Fruit fly (Drosophila melanogaster) whole organism, wandering third instar larva: ENCODE results near the gene Had1.

Experiments used
- Abd-B ChIP-seq: fragments of >200 bp; optimal IDR thresholded peaks from 2 replicates; lab custom pipeline; 2017; ENCODE audit warnings: missing biosample characterization, missing genetic modification characterization
- CG32264 ChIP-seq: fragments of 200-800 bp; sonication (Bioruptor generic); optimal IDR thresholded peaks from 2 replicates; lab custom pipeline; 2016; ENCODE audit warnings: missing biosample characterization, missing genetic modification characterization
- CG9705 ChIP-seq: fragments of 200-800 bp; sonication (Bioruptor generic); optimal IDR thresholded peaks from 2 replicates; lab custom pipeline; 2018; ENCODE audit warnings: missing biosample characterization, mild to moderate bottlenecking, missing genetic modification characterization
- CrebA ChIP-seq: fragments of 200-800 bp; sonication (Bioruptor generic); optimal IDR thresholded peaks from 2 replicates; lab custom pipeline; 2016; ENCODE audit warnings: missing biosample characterization, mild to moderate bottlenecking, missing genetic modification characterization, borderline replicate concordance
- Dfd ChIP-seq: fragments of >200 bp; optimal IDR thresholded peaks from 2 replicates; lab custom pipeline; 2017; ENCODE audit warnings: missing biosample characterization, missing genetic modification characterization
- Dif ChIP-seq: fragments of 200-275, 200-300 bp; sonication (Bioruptor generic); optimal IDR thresholded peaks from 2 replicates; lab custom pipeline; 2018; ENCODE audit warnings: missing biosample characterization, missing genetic modification characterization; ENCODE audit not compliant: partially characterized antibody
- GATAd ChIP-seq: sonication (Bioruptor generic); optimal IDR thresholded peaks from 2 replicates; lab custom pipeline; 2016; ENCODE audit warnings: missing biosample characterization, missing genetic modification characterization
- HLH106 ChIP-seq: fragments of 200-800 bp; optimal IDR thresholded peaks from 3 replicates; lab custom pipeline; 2019; ENCODE audit warnings: missing biosample characterization, mild to moderate bottlenecking, missing genetic modification characterization, moderate library complexity
- Hnf4 ChIP-seq: fragments of 200-800 bp; sonication (Bioruptor generic); optimal IDR thresholded peaks from 2 replicates; lab custom pipeline; 2016; ENCODE audit warnings: missing biosample characterization, mild to moderate bottlenecking, missing genetic modification characterization
- Hr78 ChIP-seq: fragments of >200 bp; optimal IDR thresholded peaks from 2 replicates; lab custom pipeline; 2017; ENCODE audit warnings: missing biosample characterization, missing genetic modification characterization
- Hr83 ChIP-seq: fragments of 200-300 bp; sonication (Bioruptor generic); optimal IDR thresholded peaks from 2 replicates; lab custom pipeline; 2016; ENCODE audit warnings: missing biosample characterization, mild to moderate bottlenecking, missing genetic modification characterization, moderate library complexity; ENCODE audit not compliant: poor library complexity, severe bottlenecking
- Jra ChIP-seq: sonication (Bioruptor generic); optimal IDR thresholded peaks from 2 replicates; lab custom pipeline; 2016; ENCODE audit warnings: missing biosample characterization, missing genetic modification characterization
- Mio ChIP-seq: sonication (Bioruptor generic); optimal IDR thresholded peaks from 2 replicates; lab custom pipeline; 2016; ENCODE audit warnings: missing biosample characterization, missing genetic modification characterization
- Myc ChIP-seq: fragments of >200 bp; optimal IDR thresholded peaks from 2 replicates; lab custom pipeline; 2017
- N ChIP-seq: fragments of >200 bp; optimal IDR thresholded peaks from 2 replicates; lab custom pipeline; 2018; ENCODE audit warnings: missing biosample characterization, missing external identifiers, missing genetic modification characterization
- OdsH ChIP-seq: fragments of 200-800 bp; sonication (Bioruptor generic); optimal IDR thresholded peaks from 2 replicates; lab custom pipeline; 2016; ENCODE audit warnings: missing biosample characterization, mild to moderate bottlenecking, missing genetic modification characterization
- Rel ChIP-seq, 2 experiments: fragments of 200-800 bp; sonication (Bioruptor generic) in 1 of 2; optimal IDR thresholded peaks; 2 replicates in 1 of 2; 3 replicates in 1 of 2; lab custom pipeline; 2016 to 2019; ENCODE audit warnings: mild to moderate bottlenecking in 2 of 2, missing biosample characterization in 2 of 2, missing genetic modification characterization in 2 of 2, moderate library complexity in 1 of 2
- Sp1 ChIP-seq: fragments of 200-800 bp; sonication (Bioruptor generic); optimal IDR thresholded peaks from 3 replicates; lab custom pipeline; 2019; ENCODE audit warnings: missing biosample characterization, mild to moderate bottlenecking, missing genetic modification characterization, moderate library complexity
- Vsx2 ChIP-seq: fragments of 200-300, 225-300 bp; sonication (Bioruptor generic); optimal IDR thresholded peaks from 2 replicates; lab custom pipeline; 2018; ENCODE audit warnings: missing biosample characterization, missing genetic modification characterization; ENCODE audit not compliant: partially characterized antibody
- br ChIP-seq: fragments of 200-800 bp; sonication (Bioruptor generic); optimal IDR thresholded peaks from 2 replicates; lab custom pipeline; 2016; ENCODE audit warnings: missing biosample characterization, missing genetic modification characterization
- brk ChIP-seq: fragments of 200-800 bp; sonication (Bioruptor generic); optimal IDR thresholded peaks from 2 replicates; lab custom pipeline; 2016; ENCODE audit warnings: missing biosample characterization, mild to moderate bottlenecking, missing genetic modification characterization
- dl ChIP-seq, 2 experiments: fragments of 175-275, 200-275 bp in 1 of 2; fragments of 200-275 bp in 1 of 2; sonication (Bioruptor generic); optimal IDR thresholded peaks; lab custom pipeline; 2018; ENCODE audit warnings: mild to moderate bottlenecking in 2 of 2, missing biosample characterization in 2 of 2, missing genetic modification characterization in 2 of 2, moderate library complexity in 2 of 2; ENCODE audit not compliant: partially characterized antibody in 2 of 2, insufficient read depth in 1 of 2
- dmrt93B ChIP-seq: fragments of 200-800 bp; sonication (Bioruptor generic); optimal IDR thresholded peaks from 2 replicates; lab custom pipeline; 2018; ENCODE audit warnings: missing biosample characterization, mild to moderate bottlenecking, missing genetic modification characterization
- dsf ChIP-seq: sonication (Bioruptor generic); optimal IDR thresholded peaks from 2 replicates; lab custom pipeline; 2016; ENCODE audit warnings: missing biosample characterization, missing genetic modification characterization, borderline replicate concordance
- ey ChIP-seq: fragments of 200-800 bp; sonication (Bioruptor generic); optimal IDR thresholded peaks from 2 replicates; lab custom pipeline; 2016; ENCODE audit warnings: missing biosample characterization, missing genetic modification characterization
- foxo ChIP-seq, 2 experiments: fragments of 200-800 bp; sonication (Bioruptor generic); optimal IDR thresholded peaks; 2 replicates in 1 of 2; 3 replicates in 1 of 2; lab custom pipeline; 2016 to 2017; ENCODE audit warnings: missing biosample characterization in 2 of 2, missing genetic modification characterization in 2 of 2
- fru ChIP-seq: fragments of 200-800 bp; sonication (Bioruptor generic); optimal IDR thresholded peaks from 3 replicates; lab custom pipeline; 2016; ENCODE audit warnings: missing biosample characterization, mild to moderate bottlenecking, missing genetic modification characterization
- h ChIP-seq: fragments of 200-800 bp; sonication (Bioruptor generic); optimal IDR thresholded peaks from 3 replicates; lab custom pipeline; 2016; ENCODE audit warnings: missing biosample characterization, mild to moderate bottlenecking, missing genetic modification characterization
- jim ChIP-seq: fragments of 175-275, 200-325 bp; sonication (Bioruptor generic); optimal IDR thresholded peaks from 2 replicates; lab custom pipeline; 2016; ENCODE audit warnings: missing biosample characterization, mild to moderate bottlenecking, missing genetic modification characterization
- lola ChIP-seq: fragments of >200 bp; optimal IDR thresholded peaks from 2 replicates; lab custom pipeline; 2017; ENCODE audit warnings: missing biosample characterization, missing genetic modification characterization
- pan ChIP-seq: fragments of >200 bp; optimal IDR thresholded peaks from 2 replicates; lab custom pipeline; 2017
- psq ChIP-seq: fragments of 200-800 bp; sonication (Bioruptor generic); optimal IDR thresholded peaks from 3 replicates; lab custom pipeline; 2017; ENCODE audit warnings: missing biosample characterization, mild to moderate bottlenecking, missing genetic modification characterization, moderate library complexity
- rgr ChIP-seq: fragments of 200-800 bp; sonication (Bioruptor generic); optimal IDR thresholded peaks from 3 replicates; lab custom pipeline; 2016; ENCODE audit warnings: missing biosample characterization, mild to moderate bottlenecking, missing genetic modification characterization
- sage ChIP-seq: fragments of 200-800 bp; sonication (Bioruptor generic); optimal IDR thresholded peaks from 2 replicates; lab custom pipeline; 2016; ENCODE audit warnings: missing biosample characterization, mild to moderate bottlenecking, missing genetic modification characterization
- sv ChIP-seq: fragments of 200-800 bp; sonication (Bioruptor generic); optimal IDR thresholded peaks from 3 replicates; lab custom pipeline; 2016; ENCODE audit warnings: missing biosample characterization, missing genetic modification characterization
- tai ChIP-seq: sonication (Bioruptor generic); optimal IDR thresholded peaks from 2 replicates; lab custom pipeline; 2016; ENCODE audit warnings: missing biosample characterization, missing genetic modification characterization
- usp ChIP-seq: fragments of >200 bp; optimal IDR thresholded peaks from 2 replicates; lab custom pipeline; 2017; ENCODE audit warnings: missing biosample characterization, missing genetic modification characterization
- woc ChIP-seq: sonication (Bioruptor generic); optimal IDR thresholded peaks from 2 replicates; lab custom pipeline; 2016; ENCODE audit warnings: missing biosample characterization, mild to moderate bottlenecking, missing genetic modification characterization

Had1 gene

DNA sequence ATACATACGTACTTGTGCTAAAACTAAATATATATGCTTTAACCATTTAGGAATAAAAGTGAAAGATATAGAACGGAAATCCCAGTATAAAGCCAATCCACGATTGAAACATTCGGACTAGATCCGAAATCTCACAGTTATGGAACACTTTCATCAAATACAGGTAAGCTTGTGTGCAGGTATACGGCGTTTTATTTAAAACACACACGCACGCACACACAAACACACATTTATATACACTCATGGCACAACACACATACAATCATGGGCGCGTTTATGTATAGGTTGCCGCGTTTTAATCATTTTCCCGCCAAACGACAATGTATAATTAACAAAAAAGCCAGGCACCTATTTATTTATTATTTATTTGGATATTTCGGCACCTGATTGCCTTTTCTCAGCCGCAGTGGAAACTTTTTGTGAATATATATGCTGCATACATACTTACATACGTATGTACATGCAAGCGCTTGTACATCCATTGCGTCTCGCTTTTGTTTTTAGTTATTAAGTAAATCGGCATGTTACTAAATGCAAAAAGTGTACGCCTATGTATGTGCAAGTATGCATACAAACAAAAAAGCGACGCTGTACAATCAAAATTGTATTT, 25.9 kb upstream of the Had1 start:
- TF ChIP-seq jim (no peak), CrebA (GFP tag; lab: Kevin White, UChicago) (peak; percentile 27), N (GFP tag; lab: Kevin White, UChicago) (peak; percentile 37)

DNA sequence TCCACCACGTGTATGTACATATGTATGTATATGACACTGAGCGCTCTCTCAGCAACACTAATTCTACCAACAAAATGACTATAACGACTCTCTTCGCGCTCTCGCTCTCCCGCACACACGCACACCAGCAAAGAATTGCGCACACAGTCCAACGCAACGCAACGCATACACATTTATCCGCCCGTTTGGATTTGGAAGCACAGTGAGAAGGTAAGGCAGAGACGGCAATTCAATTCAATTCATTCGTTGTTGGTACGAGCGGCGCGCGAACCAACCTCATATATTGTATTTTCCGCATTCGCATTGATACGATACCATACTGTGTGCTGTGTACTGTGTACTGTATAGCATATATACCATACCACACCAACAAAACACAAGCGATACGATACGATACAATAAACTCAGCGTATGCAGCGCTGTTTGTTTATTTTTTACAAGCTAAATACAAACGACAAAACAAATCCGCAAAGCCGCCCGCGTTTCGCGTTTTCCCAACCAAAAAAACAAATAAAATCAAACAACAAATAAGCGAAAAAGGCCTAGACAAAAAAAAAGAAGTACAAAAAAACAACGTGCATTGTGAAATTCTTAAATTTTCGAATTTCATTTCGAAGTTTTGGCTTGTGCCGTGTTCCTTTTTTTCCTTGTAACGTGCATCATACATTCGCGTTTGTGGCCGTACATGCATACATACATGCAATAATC, 25.1 kb upstream of the Had1 start, which contains the start of the genes CG9921 and Dsp1:
Gene CG9921 (minus strand): TSS at position 167 of the 708 bp plus-strand sequence.
Gene Dsp1 (plus strand): TSS at position 179 of the 708 bp plus-strand sequence.
- TF ChIP-seq ey (no peak), woc (GFP tag; lab: Kevin White, UChicago) (no peak), Hr83 (peak; percentile 61), Dif (GFP tag; lab: Kevin White, UChicago) (peak; percentile 90), tai (GFP tag; lab: Kevin White, UChicago) (no peak), Abd-B (no peak), dl (GFP tag; optimal IDR thresholded peaks at IDR 0.05; lab: Kevin White, UChicago; ENCODE audit: insufficient read depth in 1 of 2, partially characterized antibody in 2 of 2) (peak; percentile 76 to 83), sage (GFP tag; lab: Kevin White, UChicago) (peak; percentile 22), Mio (GFP tag; lab: Kevin White, UChicago) (no peak), Rel (GFP tag; optimal IDR thresholded peaks at IDR 0.05; lab: Kevin White, UChicago) (peak; percentile 57), Rel (tag; optimal IDR thresholded peaks at IDR 0.05; lab: Kevin White, UChicago) (peak; percentile 43), Myc (lab: Kevin White, UChicago) (no peak), Jra (GFP tag; lab: Kevin White, UChicago) (peak; percentile 0), N (GFP tag; lab: Kevin White, UChicago) (peak; percentile 62), Vsx2 (GFP tag; lab: Kevin White, UChicago) (peak; percentile 63), Hnf4 (GFP tag; lab: Kevin White, UChicago) (peak; percentile 13), fru (GFP tag; lab: Kevin White, UChicago) (peak; percentile 2)

DNA sequence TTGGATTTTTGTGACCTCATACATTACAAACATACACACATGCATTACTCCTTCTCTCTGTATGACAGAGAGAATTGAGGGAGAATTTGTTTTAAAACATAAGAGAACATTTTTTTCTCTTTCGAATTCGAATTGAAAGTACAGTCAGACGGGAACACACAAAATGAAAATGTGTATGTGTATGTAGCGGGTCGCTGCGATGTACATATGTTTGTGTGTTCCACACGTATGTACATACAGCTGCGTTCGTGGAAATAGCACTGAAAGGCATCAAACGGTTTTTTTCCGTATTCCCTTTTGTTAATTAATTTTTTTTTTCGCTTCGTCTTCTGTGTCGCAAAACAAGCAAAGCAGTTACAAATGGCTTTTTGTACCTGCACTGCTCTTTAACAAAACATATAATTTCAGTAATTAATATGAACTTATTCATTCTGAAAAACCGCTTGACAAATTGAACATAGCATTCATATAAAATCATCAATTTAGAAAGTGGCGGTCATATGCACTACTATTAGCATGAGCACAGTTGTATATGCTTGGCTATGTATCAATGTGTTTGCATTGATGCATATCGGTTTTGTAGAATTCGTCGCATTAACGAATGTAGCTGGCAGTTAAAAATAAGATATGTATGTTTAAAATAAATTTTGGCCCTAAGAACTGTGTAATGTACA, 24.3 kb upstream of the Had1 start:
- TF ChIP-seq GATAd (GFP tag; lab: Kevin White, UChicago) = no peak
- peak; percentile 96 for TF ChIP-seq CG9705 (GFP tag; lab: Kevin White, UChicago)
- TF ChIP-seq pan (lab: Kevin White, UChicago) = no peak
- peak; percentile 75 for TF ChIP-seq Rel (GFP tag; optimal IDR thresholded peaks at IDR 0.05; lab: Kevin White, UChicago)
- TF ChIP-seq Rel (tag; optimal IDR thresholded peaks at IDR 0.05; lab: Kevin White, UChicago) = peak; percentile 79
- TF ChIP-seq Vsx2 (GFP tag; lab: Kevin White, UChicago) = no peak
- TF ChIP-seq CG32264 (GFP tag; lab: Kevin White, UChicago) = peak; percentile 87
- TF ChIP-seq Dfd (GFP tag; lab: Kevin White, UChicago) = no peak
- TF ChIP-seq N (GFP tag; lab: Kevin White, UChicago) = no peak
- TF ChIP-seq sage (GFP tag; lab: Kevin White, UChicago) = peak; percentile 86
- no peak for TF ChIP-seq Hr83
- TF ChIP-seq dsf (GFP tag; lab: Kevin White, UChicago) = peak; percentile 54
- TF ChIP-seq ey = peak; percentile 96
- TF ChIP-seq woc (GFP tag; lab: Kevin White, UChicago) = peak; percentile 91
- TF ChIP-seq dl (GFP tag; optimal IDR thresholded peaks at IDR 0.05; lab: Kevin White, UChicago; ENCODE audit: insufficient read depth in 1 of 2, partially characterized antibody in 2 of 2) = peak; percentile 69 to 75
- TF ChIP-seq Sp1 (GFP tag; lab: Kevin White, UChicago) = peak; percentile 99
- TF ChIP-seq lola (GFP tag; lab: Kevin White, UChicago) = no peak
- peak; percentile 60 for TF ChIP-seq Mio (GFP tag; lab: Kevin White, UChicago)
- peak; percentile 95 for TF ChIP-seq h (GFP tag; lab: Kevin White, UChicago)
- peak; percentile 81 for TF ChIP-seq Dif (GFP tag; lab: Kevin White, UChicago)
- TF ChIP-seq tai (GFP tag; lab: Kevin White, UChicago) = no peak
- TF ChIP-seq psq (GFP tag; lab: Kevin White, UChicago) = peak; percentile 90
- peak; percentile 97 for TF ChIP-seq HLH106
- peak; percentile 92 for TF ChIP-seq sv (GFP tag; lab: Kevin White, UChicago)
- peak; percentile 95 for TF ChIP-seq rgr
- peak; percentile 84 for TF ChIP-seq Jra (GFP tag; lab: Kevin White, UChicago)
- TF ChIP-seq Hnf4 (GFP tag; lab: Kevin White, UChicago) = peak; percentile 77
- no peak for TF ChIP-seq jim
- peak; percentile 97 for TF ChIP-seq fru (GFP tag; lab: Kevin White, UChicago)
- TF ChIP-seq foxo (GFP tag; optimal IDR thresholded peaks at IDR 0.05; lab: Kevin White, UChicago) = peak; percentile 49 to 95
- no peak for TF ChIP-seq CrebA (GFP tag; lab: Kevin White, UChicago)
- no peak for TF ChIP-seq usp (GFP tag; lab: Kevin White, UChicago)
- TF ChIP-seq OdsH (GFP tag; lab: Kevin White, UChicago) = peak; percentile 92
- peak; percentile 95 for TF ChIP-seq br
- no peak for TF ChIP-seq Hr78 (GFP tag; lab: Kevin White, UChicago)
- TF ChIP-seq Abd-B = no peak
- TF ChIP-seq dmrt93B (GFP tag; lab: Kevin White, UChicago) = peak; percentile 96
- TF ChIP-seq Myc (lab: Kevin White, UChicago) = no peak
- peak; percentile 67 for TF ChIP-seq brk (GFP tag; lab: Kevin White, UChicago)
